Worm (Caenorhabditis elegans) whole organism, midembryonic: ENCODE measurements around the gene M05D6.2.

Source experiments
- T22C8.4 ChIP-seq: fragments of 200-800 bp; sonication (Bioruptor generic); IDR thresholded peaks from 2 replicates; pipeline ENCODE4 v1.3.6; 2022; ENCODE audit warnings: missing genetic modification characterization, missing compliant biosample characterization
- cog-1 ChIP-seq: sonication (generic microtip); optimal IDR thresholded peaks from 2 replicates; lab custom pipeline; 2016; ENCODE audit warnings: missing genetic modification characterization, missing compliant biosample characterization
- flt-1 ChIP-seq: fragments of 200-800 bp; sonication (Bioruptor generic); IDR thresholded peaks from 2 replicates; pipeline ENCODE4 v1.3.6; 2022; ENCODE audit warnings: missing genetic modification characterization, missing compliant biosample characterization
- klf-2 ChIP-seq: fragments of 200-800 bp; sonication (Bioruptor generic); conservative IDR thresholded peaks from 2 replicates; pipeline ENCODE4 v1.3.6; 2022; ENCODE audit warnings: missing genetic modification reagents, missing genetic modification characterization, missing compliant biosample characterization
- med-1 ChIP-seq: sonication (generic microtip); optimal IDR thresholded peaks from 2 replicates; lab custom pipeline; 2017; ENCODE audit warnings: missing genetic modification characterization, mild to moderate bottlenecking, missing compliant biosample characterization, antibody characterized with exemption, missing genetic modification reagents; ENCODE audit not compliant: insufficient read depth
- ref-1 ChIP-seq: fragments of 200-800 bp; sonication (Bioruptor generic); conservative IDR thresholded peaks from 2 replicates; pipeline ENCODE4 v1.3.6; 2022; ENCODE audit warnings: missing genetic modification reagents, missing genetic modification characterization, missing compliant biosample characterization
- tab-1 ChIP-seq: fragments of 200-800 bp; sonication (Bioruptor generic); IDR thresholded peaks from 2 replicates; pipeline ENCODE4 v1.3.6; 2022; ENCODE audit warnings: missing genetic modification characterization, missing compliant biosample characterization
- ztf-23 ChIP-seq: fragments of 200-800 bp; sonication (Bioruptor generic); IDR thresholded peaks from 2 replicates; pipeline ENCODE4 v1.3.6; 2022; ENCODE audit warnings: missing genetic modification reagents, missing genetic modification characterization, missing compliant biosample characterization
- ztf-29 ChIP-seq: fragments of 200-800 bp; sonication (Bioruptor generic); IDR thresholded peaks from 2 replicates; pipeline ENCODE4 v1.3.6; 2022; ENCODE audit warnings: missing genetic modification reagents, missing genetic modification characterization, missing compliant biosample characterization

DNA sequence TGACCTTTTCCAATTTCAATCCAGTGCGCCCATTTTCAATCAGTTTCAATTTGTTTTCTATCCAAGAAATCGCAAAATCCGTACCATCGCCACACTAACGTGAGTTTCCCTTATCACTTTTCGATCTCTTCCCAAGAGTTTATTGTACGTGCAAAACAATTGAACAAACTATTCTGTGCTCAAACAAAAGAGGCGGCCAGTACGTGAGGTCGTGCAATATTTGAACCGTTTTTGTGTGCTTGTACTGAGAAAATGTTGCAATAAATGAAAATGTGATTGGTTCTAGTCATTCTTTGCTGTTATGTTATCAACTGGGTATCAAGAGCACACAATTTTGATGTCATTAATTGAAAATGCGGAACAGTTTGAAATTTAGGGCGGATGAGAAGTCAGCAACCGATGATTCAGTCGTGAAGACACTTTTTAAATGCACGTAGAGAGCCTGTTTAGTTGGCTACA, 18.2 kb upstream of the M05D6.2 start, which contains the start of gene F22B5.4:
- TF ChIP-seq T22C8.4 (GFP tag; lab: Robert Waterston, UW): no peak
- no peak for TF ChIP-seq ref-1 (GFP tag; lab: Robert Waterston, UW)
- TF ChIP-seq ztf-29 (GFP tag; lab: Robert Waterston, UW): no peak
- no peak for TF ChIP-seq flt-1 (GFP tag; lab: Robert Waterston, UW)
- no peak for TF ChIP-seq cog-1
- no peak for TF ChIP-seq ztf-23
- no peak for TF ChIP-seq med-1 (GFP tag; lab: Kevin White, UChicago)
- TF ChIP-seq tab-1 (GFP tag; lab: Robert Waterston, UW): no peak
- TF ChIP-seq klf-2 (GFP tag; lab: Robert Waterston, UW): no peak
